Fruit fly (Drosophila melanogaster) whole organism, pupa: ENCODE data around the gene Cp16.

ENCODE experiments used
- CG10348 ChIP-seq: fragments of 200-800 bp; sonication (Bioruptor generic); IDR thresholded peaks from 2 replicates; pipeline ENCODE4 v1.3.6; 2022; ENCODE audit warnings: missing biosample characterization, missing genetic modification characterization
- CG12605 ChIP-seq: fragments of 200-800 bp; sonication (Bioruptor generic); IDR thresholded peaks from 2 replicates; pipeline ENCODE4 v1.3.6; 2022; ENCODE audit warnings: missing biosample characterization, missing genetic modification characterization
- CG13204 ChIP-seq: fragments of 200-800 bp; sonication (Bioruptor generic); optimal IDR thresholded peaks from 2 replicates; lab custom pipeline; 2018; ENCODE audit warnings: missing biosample characterization, mild to moderate bottlenecking, missing genetic modification characterization, moderate library complexity
- CG14655 ChIP-seq: fragments of 200-800 bp; sonication (Bioruptor generic); optimal IDR thresholded peaks from 3 replicates; lab custom pipeline; 2017; ENCODE audit warnings: mild to moderate bottlenecking, missing biosample characterization, missing genetic modification reagents, missing genetic modification characterization
- CG15710 ChIP-seq: fragments of 200-800 bp; sonication (Bioruptor generic); optimal IDR thresholded peaks from 2 replicates; lab custom pipeline; 2018; ENCODE audit warnings: missing biosample characterization, mild to moderate bottlenecking, missing genetic modification characterization, moderate library complexity
- CG17806 ChIP-seq: fragments of 200-800 bp; sonication (Bioruptor generic); optimal IDR thresholded peaks from 2 replicates; lab custom pipeline; 2018; ENCODE audit warnings: missing biosample characterization, mild to moderate bottlenecking, missing genetic modification characterization, moderate library complexity
- CG32121 ChIP-seq: fragments of 200-800 bp; sonication (Bioruptor generic); IDR thresholded peaks from 2 replicates; pipeline ENCODE4 v1.3.6; 2022; ENCODE audit warnings: missing biosample characterization, missing genetic modification characterization
- CG34367 ChIP-seq: fragments of 200-800 bp; sonication (Bioruptor generic); optimal IDR thresholded peaks from 2 replicates; lab custom pipeline; 2018; ENCODE audit warnings: missing biosample characterization, mild to moderate bottlenecking, missing genetic modification characterization
- CG4496 ChIP-seq: fragments of 200-800 bp; sonication (Bioruptor generic); IDR thresholded peaks from 3 replicates; pipeline ENCODE4 v1.3.6; 2022; ENCODE audit warnings: missing biosample characterization, missing genetic modification characterization
- CG8159 ChIP-seq: fragments of 200-800 bp; sonication (Bioruptor generic); optimal IDR thresholded peaks from 3 replicates; lab custom pipeline; 2018; ENCODE audit warnings: missing biosample characterization, mild to moderate bottlenecking, missing genetic modification characterization, moderate library complexity
- CG8301 ChIP-seq: fragments of 200-800 bp; sonication (Bioruptor generic); optimal IDR thresholded peaks from 2 replicates; lab custom pipeline; 2018; ENCODE audit warnings: missing biosample characterization, mild to moderate bottlenecking, missing genetic modification characterization
- CG9948 ChIP-seq: fragments of 200-800 bp; sonication (Bioruptor generic); optimal IDR thresholded peaks from 2 replicates; lab custom pipeline; 2018; ENCODE audit warnings: missing biosample characterization, mild to moderate bottlenecking, missing genetic modification characterization, moderate library complexity
- D1 ChIP-seq: fragments of 200-800 bp; sonication (Bioruptor generic); optimal IDR thresholded peaks from 2 replicates; lab custom pipeline; 2018; ENCODE audit warnings: missing biosample characterization, mild to moderate bottlenecking, missing genetic modification characterization, moderate library complexity
- EcR ChIP-seq: fragments of 200-800 bp; sonication (Bioruptor generic); optimal IDR thresholded peaks from 3 replicates; lab custom pipeline; 2019; ENCODE audit warnings: missing biosample characterization, missing genetic modification characterization, mild to moderate bottlenecking, moderate library complexity, missing genetic modification reagents
- Ets98B ChIP-seq: fragments of 200-800 bp; sonication (Bioruptor generic); IDR thresholded peaks from 2 replicates; pipeline ENCODE4 v1.3.6; 2022; ENCODE audit warnings: missing biosample characterization, missing genetic modification characterization
- Pif1A ChIP-seq: fragments of 200-800 bp; sonication (Bioruptor generic); optimal IDR thresholded peaks from 3 replicates; lab custom pipeline; 2016; ENCODE audit warnings: missing biosample characterization, missing genetic modification characterization
- Pif1B ChIP-seq: fragments of 200-800 bp; sonication (Bioruptor generic); optimal IDR thresholded peaks from 3 replicates; lab custom pipeline; 2016; ENCODE audit warnings: missing biosample characterization, missing genetic modification characterization
- Snoo ChIP-seq: fragments of 200-800 bp; sonication (Bioruptor generic); optimal IDR thresholded peaks from 3 replicates; lab custom pipeline; 2017; ENCODE audit warnings: missing biosample characterization, mild to moderate bottlenecking, missing genetic modification characterization, inconsistent platforms
- fd96Ca ChIP-seq: fragments of 200-800 bp; sonication (Bioruptor generic); IDR thresholded peaks from 3 replicates; pipeline ENCODE4 v1.3.6; 2022; ENCODE audit warnings: missing biosample characterization, missing genetic modification characterization
- gl ChIP-seq: fragments of 200-800 bp; sonication (Bioruptor generic); optimal IDR thresholded peaks from 2 replicates; lab custom pipeline; 2018; ENCODE audit warnings: missing biosample characterization, mild to moderate bottlenecking, missing genetic modification characterization
- rn ChIP-seq: fragments of 200-800 bp; sonication (Bioruptor generic); IDR thresholded peaks from 2 replicates; pipeline ENCODE4 v1.3.6; 2022; ENCODE audit warnings: missing biosample characterization, missing genetic modification characterization

Gene Cp16

DNA sequence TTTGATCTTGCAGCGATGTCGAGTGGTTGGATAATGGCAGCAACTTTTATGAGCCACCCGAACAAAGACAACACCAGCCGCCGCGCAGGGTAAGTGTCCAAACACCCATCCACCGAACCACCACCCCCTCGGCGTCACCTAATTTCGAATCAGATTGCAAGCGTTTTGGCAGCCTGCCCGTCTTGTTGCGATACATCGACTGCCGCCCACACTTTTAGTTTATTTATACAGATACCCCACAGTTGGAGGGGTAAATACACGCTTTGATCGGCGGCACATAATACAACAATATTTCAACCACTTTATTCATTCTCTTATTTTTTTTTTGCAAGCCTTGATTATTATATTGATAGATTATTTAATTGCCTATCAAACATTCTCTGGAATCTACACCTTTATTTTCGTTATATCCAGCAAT is 31.3 kb downstream of the Cp16 start:
- no peak for TF ChIP-seq EcR (GFP tag; lab: Kevin White, UChicago)
- TF ChIP-seq CG9948, result no peak
- TF ChIP-seq CG14655, result no peak
- no peak for TF ChIP-seq CG10348 (GFP tag; lab: Robert Waterston, UW)
- no peak for TF ChIP-seq rn (GFP tag; lab: Robert Waterston, UW)
- peak; percentile 78 for TF ChIP-seq CG32121 (GFP tag; lab: Robert Waterston, UW)
- peak; percentile 8 for TF ChIP-seq CG15710 (tag; lab: Kevin White, UChicago)
- no peak for TF ChIP-seq CG17806 (tag; lab: Kevin White, UChicago)
- TF ChIP-seq CG4496, result no peak; the same call in 1 of the 3 replicates
- TF ChIP-seq Ets98B, result peak; percentile 64
- no peak for TF ChIP-seq D1 (tag; lab: Kevin White, UChicago)
- no peak for TF ChIP-seq CG8301 (tag; lab: Kevin White, UChicago)
- peak; percentile 10 for TF ChIP-seq Pif1A (GFP tag; lab: Kevin White, UChicago)
- no peak for TF ChIP-seq CG13204 (GFP tag; lab: Kevin White, UChicago)
- no peak for TF ChIP-seq CG34367 (tag; lab: Kevin White, UChicago)
- TF ChIP-seq Pif1B, result no peak
- peak; percentile 12; the same call in 1 of the 3 replicates for TF ChIP-seq fd96Ca (GFP tag; lab: Robert Waterston, UW)
- TF ChIP-seq CG12605 (GFP tag; lab: Robert Waterston, UW), result peak; percentile 21; the same call in 1 of the 2 replicates
- no peak for TF ChIP-seq CG8159
- no peak for TF ChIP-seq gl
- no peak for TF ChIP-seq Snoo (tag; lab: Kevin White, UChicago)

DNA sequence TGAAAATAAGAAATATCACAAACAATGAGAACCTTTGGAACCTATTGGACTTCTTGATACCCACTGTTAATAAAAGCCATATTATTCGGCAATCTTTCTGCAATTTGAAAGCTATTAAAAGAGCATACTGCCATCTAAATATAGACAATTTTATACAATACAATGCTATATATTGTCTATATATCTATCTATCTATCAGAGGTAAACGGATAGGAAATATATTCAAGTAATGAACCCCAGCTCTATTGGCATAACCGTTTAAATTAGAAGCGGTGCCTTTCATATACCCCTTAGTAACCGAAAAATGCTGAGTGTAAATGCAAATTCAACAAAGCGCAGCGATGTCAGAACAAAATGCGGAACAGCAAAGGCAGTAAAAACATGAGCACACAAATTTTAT is 32.0 kb downstream of the Cp16 start:
- no peak for TF ChIP-seq EcR (GFP tag; lab: Kevin White, UChicago)
- TF ChIP-seq CG8301 (tag; lab: Kevin White, UChicago), result no peak
- TF ChIP-seq Pif1B, result no peak
- no peak for TF ChIP-seq CG34367 (tag; lab: Kevin White, UChicago)
- no peak for TF ChIP-seq CG12605 (GFP tag; lab: Robert Waterston, UW)
- TF ChIP-seq CG17806 (tag; lab: Kevin White, UChicago), result no peak
- TF ChIP-seq gl, result no peak
- TF ChIP-seq Snoo (tag; lab: Kevin White, UChicago), result peak; percentile 32
- TF ChIP-seq, all 21 proteins: peak for 1

DNA sequence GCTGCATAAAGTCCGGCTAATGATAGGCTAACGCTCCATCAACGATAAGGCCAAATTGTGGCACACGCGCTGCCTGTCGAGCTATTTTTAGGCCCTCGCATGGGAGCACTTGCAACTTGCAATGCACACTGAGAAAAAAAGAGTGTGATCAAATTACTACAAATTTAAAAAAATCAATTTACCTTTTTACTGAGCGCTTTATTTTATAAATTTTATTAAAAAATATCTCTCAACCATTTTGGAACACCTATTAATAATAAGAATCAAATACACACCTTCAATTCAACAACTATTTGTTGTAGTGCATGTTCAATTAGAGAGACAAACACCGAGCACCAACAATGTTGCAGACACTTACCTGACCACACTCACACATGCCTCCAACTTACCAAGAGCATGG is 33.7 kb downstream of the Cp16 start:
- TF ChIP-seq CG12605 (GFP tag; lab: Robert Waterston, UW) (peak; percentile 96), CG8301 (tag; lab: Kevin White, UChicago) (peak; percentile 85), CG15710 (tag; lab: Kevin White, UChicago) (no peak), CG34367 (tag; lab: Kevin White, UChicago) (peak; percentile 19), fd96Ca (GFP tag; lab: Robert Waterston, UW) (peak; percentile 70), Pif1B (peak; percentile 32), CG4496 (peak; percentile 96), rn (GFP tag; lab: Robert Waterston, UW) (peak; percentile 91), CG13204 (GFP tag; lab: Kevin White, UChicago) (no peak), CG17806 (tag; lab: Kevin White, UChicago) (peak; percentile 71), Pif1A (GFP tag; lab: Kevin White, UChicago) (no peak), D1 (tag; lab: Kevin White, UChicago) (no peak), gl (no peak), Ets98B (peak; percentile 96), CG10348 (GFP tag; lab: Robert Waterston, UW) (peak; percentile 66), CG32121 (GFP tag; lab: Robert Waterston, UW) (peak; percentile 97), CG9948 (peak; percentile 66)
- TF ChIP-seq, all 21 proteins: peak for 12

DNA sequence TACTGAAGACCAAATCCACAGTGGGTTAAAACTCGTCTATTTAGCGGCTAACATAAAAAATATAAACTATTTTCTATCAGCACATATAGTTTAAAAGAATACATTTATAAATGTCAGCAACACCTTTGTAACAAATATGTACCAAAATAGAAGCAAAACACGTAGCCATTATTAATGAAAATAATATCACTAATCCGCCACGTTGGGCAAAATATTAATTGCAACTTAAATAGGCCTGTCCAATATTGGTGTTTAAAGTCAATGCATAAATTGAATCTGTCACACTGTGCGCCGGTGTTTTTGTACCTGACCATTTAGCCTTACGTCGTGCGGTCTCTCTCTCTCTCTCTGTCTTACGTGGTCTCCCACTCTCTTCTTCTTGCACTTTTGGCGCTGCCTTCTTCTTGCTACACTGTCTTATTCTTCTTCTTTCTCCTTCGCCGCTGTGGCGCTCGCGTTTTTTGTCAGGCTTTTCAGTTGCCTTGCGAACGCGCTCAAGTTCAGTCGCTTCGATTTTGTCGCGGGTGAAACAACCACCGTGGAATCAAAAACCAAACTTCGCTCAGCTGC is 34.3 kb downstream of the Cp16 start:
- peak; percentile 91 for TF ChIP-seq CG8301 (tag; lab: Kevin White, UChicago)
- TF ChIP-seq CG32121 (GFP tag; lab: Robert Waterston, UW), result peak; percentile 92
- TF ChIP-seq CG15710 (tag; lab: Kevin White, UChicago), result peak; percentile 95
- TF ChIP-seq rn (GFP tag; lab: Robert Waterston, UW), result peak; percentile 95
- peak; percentile 94 for TF ChIP-seq Pif1A (GFP tag; lab: Kevin White, UChicago)
- peak; percentile 48 for TF ChIP-seq EcR (GFP tag; lab: Kevin White, UChicago)
- TF ChIP-seq CG17806 (tag; lab: Kevin White, UChicago), result peak; percentile 90
- TF ChIP-seq CG13204 (GFP tag; lab: Kevin White, UChicago), result peak; percentile 94
- peak; percentile 63 for TF ChIP-seq D1 (tag; lab: Kevin White, UChicago)
- peak; percentile 98 for TF ChIP-seq CG9948
- TF ChIP-seq CG34367 (tag; lab: Kevin White, UChicago), result peak; percentile 97
- peak; percentile 69 for TF ChIP-seq CG12605 (GFP tag; lab: Robert Waterston, UW)
- TF ChIP-seq CG8159, result peak; percentile 98
- peak; percentile 89 for TF ChIP-seq Pif1B
- peak; percentile 94 for TF ChIP-seq Snoo (tag; lab: Kevin White, UChicago)
- peak; percentile 98 for TF ChIP-seq fd96Ca (GFP tag; lab: Robert Waterston, UW)
- TF ChIP-seq Ets98B, result peak; percentile 92
- peak; percentile 84 for TF ChIP-seq gl
- TF ChIP-seq CG4496, result peak; percentile 97
- peak; percentile 99 for TF ChIP-seq CG14655
- TF ChIP-seq CG10348 (GFP tag; lab: Robert Waterston, UW), result peak; percentile 95

DNA sequence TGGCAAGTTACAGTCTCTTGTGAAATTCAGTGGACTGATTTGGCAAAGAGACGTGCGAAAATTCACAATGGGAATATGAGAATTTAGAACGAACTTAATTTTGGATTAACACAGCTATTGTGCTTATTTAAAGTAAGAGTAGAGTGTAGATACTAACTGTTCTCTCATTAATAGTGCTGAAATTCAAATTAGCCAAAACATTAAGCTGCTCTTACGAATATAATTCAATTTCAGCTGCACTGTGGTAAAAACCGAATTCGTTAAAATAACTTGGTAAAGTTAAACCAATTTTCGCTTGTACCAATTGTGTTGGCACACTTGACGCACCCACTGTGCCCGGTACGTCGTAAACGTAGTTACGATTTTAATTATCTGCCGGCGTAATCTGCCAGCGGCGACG is 36.1 kb downstream of the Cp16 start:
- TF ChIP-seq CG8159, result peak; percentile 75
- peak; percentile 42; the same call in 1 of the 3 replicates for TF ChIP-seq fd96Ca (GFP tag; lab: Robert Waterston, UW)
- no peak for TF ChIP-seq CG12605 (GFP tag; lab: Robert Waterston, UW)
- peak; percentile 16 for TF ChIP-seq D1 (tag; lab: Kevin White, UChicago)
- TF ChIP-seq CG34367 (tag; lab: Kevin White, UChicago), result peak; percentile 64
- TF ChIP-seq CG4496, result peak; percentile 67
- peak; percentile 70 for TF ChIP-seq CG8301 (tag; lab: Kevin White, UChicago)
- TF ChIP-seq Ets98B, result peak; percentile 45
- TF ChIP-seq gl, result peak; percentile 42
- peak; percentile 70 for TF ChIP-seq Pif1B
- peak; percentile 53; the same call in 1 of the 2 replicates for TF ChIP-seq CG32121 (GFP tag; lab: Robert Waterston, UW)
- peak; percentile 71 for TF ChIP-seq CG15710 (tag; lab: Kevin White, UChicago)
- peak; percentile 56 for TF ChIP-seq Pif1A (GFP tag; lab: Kevin White, UChicago)
- 0 out of 2 replicates have a peak, but pooled peaks have one; percentile 15 for TF ChIP-seq rn (GFP tag; lab: Robert Waterston, UW)
- TF ChIP-seq CG17806 (tag; lab: Kevin White, UChicago), result peak; percentile 68
- TF ChIP-seq EcR (GFP tag; lab: Kevin White, UChicago), result no peak
- peak; percentile 71 for TF ChIP-seq CG9948
- peak; percentile 22 for TF ChIP-seq CG13204 (GFP tag; lab: Kevin White, UChicago)
- TF ChIP-seq CG14655, result peak; percentile 81
- TF ChIP-seq Snoo (tag; lab: Kevin White, UChicago), result peak; percentile 43
- TF ChIP-seq CG10348 (GFP tag; lab: Robert Waterston, UW), result no peak
